Fruit fly (Drosophila melanogaster) whole organism, embryonic: ENCODE measurements around the gene CG12024.
A peak's percentile ranks its signal among the peaks of the same experiment; 100 is the strongest.

Experiments
- CG10209 ChIP-seq: fragments of 200-800 bp; sonication (Bioruptor generic); optimal IDR thresholded peaks from 3 replicates; lab custom pipeline; 2017; ENCODE audit warnings: missing biosample characterization, mild to moderate bottlenecking, missing genetic modification characterization, missing genetic modification reagents
- CG11456 ChIP-seq: fragments of 200-800 bp; sonication (Bioruptor generic); IDR thresholded peaks from 3 replicates; pipeline ENCODE4 v1.3.6; 2022; ENCODE audit warnings: missing biosample characterization, missing genetic modification characterization
- CG11695 ChIP-seq: fragments of 200-800 bp; sonication (Bioruptor generic); IDR thresholded peaks from 3 replicates; pipeline ENCODE4 v1.3.6; 2022; ENCODE audit warnings: missing biosample characterization, missing genetic modification characterization
- CG12299 ChIP-seq: fragments of 200-800 bp; sonication (Bioruptor generic); optimal IDR thresholded peaks from 2 replicates; lab custom pipeline; 2018; ENCODE audit warnings: missing biosample characterization, mild to moderate bottlenecking, missing genetic modification characterization
- CG13287 ChIP-seq: fragments of 200-800 bp; sonication (Bioruptor generic); IDR thresholded peaks from 2 replicates; pipeline ENCODE4 v1.3.6; 2022; ENCODE audit warnings: missing biosample characterization, missing genetic modification characterization; ENCODE audit not compliant: partially characterized antibody
- CG14014 ChIP-seq: fragments of 200-800 bp; sonication (Bioruptor generic); IDR thresholded peaks from 2 replicates; pipeline ENCODE4 v1.3.6; 2022; ENCODE audit warnings: missing biosample characterization, missing genetic modification characterization
- CG14710 ChIP-seq: fragments of 200-800 bp; sonication (Bioruptor generic); optimal IDR thresholded peaks from 3 replicates; lab custom pipeline; 2019; ENCODE audit warnings: missing biosample characterization, mild to moderate bottlenecking, missing genetic modification characterization, moderate library complexity
- CG15696 ChIP-seq: fragments of 200-800 bp; sonication (Bioruptor generic); optimal IDR thresholded peaks from 2 replicates; lab custom pipeline; 2019; ENCODE audit warnings: missing biosample characterization, mild to moderate bottlenecking, missing genetic modification characterization, moderate library complexity
- CG17186 ChIP-seq: fragments of 200-800 bp; sonication (Bioruptor generic); optimal IDR thresholded peaks from 3 replicates; lab custom pipeline; 2017; ENCODE audit warnings: missing biosample characterization, missing genetic modification reagents, missing genetic modification characterization
- CG18476 ChIP-seq: fragments of 200-800 bp; sonication (Bioruptor generic); optimal IDR thresholded peaks from 2 replicates; lab custom pipeline; 2016; ENCODE audit warnings: missing biosample characterization, mild to moderate bottlenecking, missing genetic modification characterization
- CG2202 ChIP-seq: fragments of 200-800 bp; sonication (Bioruptor generic); optimal IDR thresholded peaks from 2 replicates; lab custom pipeline; 2018; ENCODE audit warnings: missing biosample characterization, mild to moderate bottlenecking, missing genetic modification characterization
- CG33557 ChIP-seq: fragments of 200-800 bp; sonication (Bioruptor generic); optimal IDR thresholded peaks from 2 replicates; lab custom pipeline; 2019; ENCODE audit warnings: missing biosample characterization, mild to moderate bottlenecking, missing genetic modification characterization, moderate library complexity
- CG34376 ChIP-seq: fragments of 200-800 bp; sonication (Bioruptor generic); optimal IDR thresholded peaks from 2 replicates; lab custom pipeline; 2018; ENCODE audit warnings: missing biosample characterization, mild to moderate bottlenecking, missing genetic modification characterization
- CG6175 ChIP-seq: fragments of 200-800 bp; sonication (Bioruptor generic); IDR thresholded peaks from 3 replicates; pipeline ENCODE4 v1.3.6; 2022; ENCODE audit warnings: missing biosample characterization, missing genetic modification characterization
- CG7987 ChIP-seq: fragments of 200-800 bp; sonication (Bioruptor generic); optimal IDR thresholded peaks from 2 replicates; lab custom pipeline; 2018; ENCODE audit warnings: missing biosample characterization, mild to moderate bottlenecking, missing genetic modification characterization, moderate library complexity
- CG8765 ChIP-seq: fragments of 200-800 bp; sonication (Bioruptor generic); IDR thresholded peaks from 2 replicates; pipeline ENCODE4 v1.3.6; 2022; ENCODE audit warnings: missing biosample characterization, missing genetic modification characterization
- CG8924 ChIP-seq: fragments of 200-800 bp; optimal IDR thresholded peaks from 3 replicates; lab custom pipeline; 2019; ENCODE audit warnings: missing biosample characterization, mild to moderate bottlenecking, missing genetic modification characterization, moderate library complexity
- CHES-1-like ChIP-seq: fragments of 200-800 bp; sonication (Bioruptor generic); optimal IDR thresholded peaks from 2 replicates; lab custom pipeline; 2016; ENCODE audit warnings: missing biosample characterization, missing genetic modification characterization
- CoRest ChIP-seq: fragments of 200-800 bp; sonication (Bioruptor generic); optimal IDR thresholded peaks from 3 replicates; lab custom pipeline; 2018; ENCODE audit warnings: missing biosample characterization, mild to moderate bottlenecking, missing genetic modification characterization, moderate library complexity
- Deaf1 ChIP-seq: fragments of 200-800 bp; optimal IDR thresholded peaks from 3 replicates; lab custom pipeline; 2019; ENCODE audit warnings: missing biosample characterization, mild to moderate bottlenecking, missing genetic modification characterization, moderate library complexity
- Dek ChIP-seq: fragments of 200-800 bp; sonication (Bioruptor generic); optimal IDR thresholded peaks from 3 replicates; lab custom pipeline; 2019; ENCODE audit warnings: missing biosample characterization, mild to moderate bottlenecking, missing genetic modification characterization, moderate library complexity
- Dfd ChIP-seq, 2 experiments: fragments of >200 bp; optimal IDR thresholded peaks; 2 replicates each; lab custom pipeline; 2017; ENCODE audit warnings: missing biosample characterization in 2 of 2, missing genetic modification characterization in 2 of 2
- Dll ChIP-seq: fragments of 200-800 bp; sonication (Bioruptor generic); IDR thresholded peaks from 4 replicates; pipeline ENCODE4 v1.3.6; 2022; ENCODE audit warnings: missing biosample characterization, missing genetic modification characterization; ENCODE audit not compliant: partially characterized antibody
- Gug ChIP-seq: fragments of 200-800 bp; sonication (Bioruptor generic); IDR thresholded peaks from 4 replicates; pipeline ENCODE4 v1.3.6; 2022; ENCODE audit warnings: missing biosample characterization, missing genetic modification characterization
- HmgZ ChIP-seq: fragments of 200-800 bp; sonication (Bioruptor generic); optimal IDR thresholded peaks from 2 replicates; lab custom pipeline; 2018; ENCODE audit warnings: missing biosample characterization, mild to moderate bottlenecking, missing genetic modification characterization
- Kr ChIP-seq: fragments of 200-800 bp; sonication (Bioruptor generic); optimal IDR thresholded peaks from 2 replicates; lab custom pipeline; 2017; ENCODE audit warnings: missing biosample characterization, mild to moderate bottlenecking, missing genetic modification characterization
- Mad ChIP-seq: fragments of 200-800 bp; sonication (Bioruptor generic); optimal IDR thresholded peaks from 2 replicates; lab custom pipeline; 2016; ENCODE audit warnings: missing biosample characterization, missing genetic modification characterization
- Med ChIP-seq: fragments of 200-800 bp; sonication (Bioruptor generic); peaks from one replicate; lab custom pipeline; 2016; ENCODE audit warnings: missing biosample characterization, missing genetic modification characterization, mild to moderate bottlenecking, inconsistent platforms, moderate library complexity
- NK7.1 ChIP-seq: fragments of 200-800 bp; sonication (Bioruptor generic); optimal IDR thresholded peaks from 3 replicates; lab custom pipeline; 2016; ENCODE audit warnings: missing biosample characterization, missing genetic modification characterization
- Nf-YC ChIP-seq: fragments of 200-800 bp; optimal IDR thresholded peaks from 3 replicates; lab custom pipeline; 2019; ENCODE audit warnings: missing biosample characterization, mild to moderate bottlenecking, missing genetic modification characterization, moderate library complexity
- Rfx ChIP-seq: fragments of 200-800 bp; sonication (Bioruptor generic); IDR thresholded peaks from 2 replicates; pipeline ENCODE4 v1.3.6; 2022; ENCODE audit warnings: missing biosample characterization, missing genetic modification characterization
- Sry-δ ChIP-seq: fragments of 200-800 bp; sonication (Bioruptor generic); optimal IDR thresholded peaks from 2 replicates; lab custom pipeline; 2016; ENCODE audit warnings: missing biosample characterization, missing genetic modification characterization
- Trl ChIP-seq, 3 experiments: fragments of >200 bp in 2 of 3; fragments of 200-800 bp in 1 of 3; sonication (Bioruptor generic) in 1 of 3; optimal IDR thresholded peaks; 2 replicates in 1 of 3; 3 replicates in 2 of 3; lab custom pipeline; 2016 to 2017; ENCODE audit warnings: missing biosample characterization in 1 of 3, missing genetic modification characterization in 1 of 3
- bab2 ChIP-seq: fragments of 200-800 bp; sonication (Bioruptor generic); optimal IDR thresholded peaks from 2 replicates; lab custom pipeline; 2016; ENCODE audit warnings: missing biosample characterization, missing genetic modification characterization
- bowl ChIP-seq: fragments of 200-800 bp; sonication (Bioruptor generic); IDR thresholded peaks from 2 replicates; pipeline ENCODE4 v1.3.6; 2022; ENCODE audit warnings: missing biosample characterization, missing genetic modification characterization
- dysf ChIP-seq: fragments of 200-800 bp; sonication (Bioruptor generic); IDR thresholded peaks from 3 replicates; pipeline ENCODE4 v1.3.6; 2022; ENCODE audit warnings: missing biosample characterization, missing genetic modification characterization
- ewg ChIP-seq: fragments of 200-800 bp; sonication (Bioruptor generic); optimal IDR thresholded peaks from 3 replicates; lab custom pipeline; 2017; ENCODE audit warnings: mild to moderate bottlenecking, missing biosample characterization, missing genetic modification reagents, missing genetic modification characterization
- gce ChIP-seq: fragments of 200-800 bp; sonication (Bioruptor generic); IDR thresholded peaks from 3 replicates; pipeline ENCODE4 v1.3.6; 2022; ENCODE audit warnings: missing biosample characterization, missing genetic modification characterization
- gcm ChIP-seq: fragments of 200-800 bp; sonication (Bioruptor generic); optimal IDR thresholded peaks from 2 replicates; lab custom pipeline; 2019; ENCODE audit warnings: missing biosample characterization, mild to moderate bottlenecking, missing genetic modification characterization, moderate library complexity
- gfzf ChIP-seq: fragments of 200-800 bp; sonication (Bioruptor generic); optimal IDR thresholded peaks from 2 replicates; lab custom pipeline; 2016; ENCODE audit warnings: missing biosample characterization, mild to moderate bottlenecking, missing genetic modification characterization, moderate library complexity
- gsb-n ChIP-seq: fragments of 200-800 bp; sonication (Bioruptor generic); optimal IDR thresholded peaks from 3 replicates; lab custom pipeline; 2018; ENCODE audit warnings: missing biosample characterization, mild to moderate bottlenecking, missing genetic modification characterization
- gt ChIP-seq: fragments of 200-800 bp; sonication (Bioruptor generic); IDR thresholded peaks from 2 replicates; pipeline ENCODE4 v1.3.6; 2022; ENCODE audit warnings: missing biosample characterization, missing genetic modification characterization
- h ChIP-seq: fragments of >200 bp; optimal IDR thresholded peaks from 2 replicates; lab custom pipeline; 2017
- insv ChIP-seq, 2 experiments: fragments of 200-800 bp; sonication (Bioruptor generic); optimal IDR thresholded peaks; 3 replicates each; lab custom pipeline; 2016 to 2018; ENCODE audit warnings: missing biosample characterization in 2 of 2, missing genetic modification characterization in 2 of 2
- kni ChIP-seq: fragments of 200-800 bp; sonication (Bioruptor generic); optimal IDR thresholded peaks from 3 replicates; lab custom pipeline; 2017; ENCODE audit warnings: mild to moderate bottlenecking, missing biosample characterization, missing genetic modification reagents, missing genetic modification characterization
- knrl ChIP-seq: fragments of 200-800 bp; sonication (Bioruptor generic); IDR thresholded peaks from 3 replicates; pipeline ENCODE4 v1.3.6; 2022; ENCODE audit warnings: missing biosample characterization, missing genetic modification characterization; ENCODE audit not compliant: partially characterized antibody
- maf-S ChIP-seq: fragments of 200-800 bp; sonication (Bioruptor generic); optimal IDR thresholded peaks from 2 replicates; lab custom pipeline; 2016; ENCODE audit warnings: missing biosample characterization, missing genetic modification characterization
- pzg ChIP-seq: fragments of 200-800 bp; sonication (Bioruptor generic); optimal IDR thresholded peaks from 3 replicates; lab custom pipeline; 2018; ENCODE audit warnings: missing biosample characterization, mild to moderate bottlenecking, missing genetic modification characterization, moderate library complexity
- tio ChIP-seq: fragments of 200-800 bp; sonication (Bioruptor generic); optimal IDR thresholded peaks from 2 replicates; lab custom pipeline; 2017; ENCODE audit warnings: missing biosample characterization, missing genetic modification characterization, inconsistent platforms
- usp ChIP-seq: fragments of >200 bp; optimal IDR thresholded peaks from 2 replicates; lab custom pipeline; 2017; ENCODE audit warnings: missing biosample characterization, missing genetic modification characterization

Gene CG12024

DNA sequence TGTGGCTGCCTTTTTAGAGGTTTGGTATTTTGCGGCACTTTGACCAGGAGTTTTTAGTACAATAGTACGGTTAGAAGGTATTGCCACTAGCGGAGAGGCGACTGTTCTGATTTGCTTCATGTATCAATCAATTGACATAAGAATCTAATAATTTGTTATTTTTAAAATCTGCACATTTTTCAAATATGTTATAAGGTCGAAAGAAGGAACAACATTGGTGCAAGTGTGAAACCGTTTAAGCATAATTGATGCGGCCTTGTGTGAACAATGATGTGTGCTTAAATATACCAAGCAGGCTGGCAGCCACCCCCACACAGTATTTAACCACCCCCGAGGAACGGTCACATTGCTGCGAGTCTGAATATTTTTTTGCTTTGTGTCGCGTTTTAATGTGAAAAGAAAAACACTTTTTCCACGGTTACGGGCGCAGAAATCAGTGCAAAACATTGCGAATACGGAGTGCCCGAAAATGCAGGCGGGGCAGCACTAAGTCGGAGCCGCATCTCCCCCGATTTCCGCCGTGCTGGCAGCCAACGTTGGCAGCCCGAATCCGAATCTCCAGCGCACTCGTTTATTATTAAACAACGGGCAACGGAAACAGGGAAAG lies 8.3 kb downstream of the CG12024 start, which contains the start of the genes HBS1 and CG12025 (continued):
- TF ChIP-seq Mad (peak; percentile 34), h (lab: Kevin White, UChicago) (no peak), Rfx (GFP tag; lab: Robert Waterston, UW) (peak; percentile 71), gt (no peak), Trl (optimal IDR thresholded peaks at IDR 0.05; lab: Kevin White, UChicago) (no peak), Trl (GFP tag; optimal IDR thresholded peaks at IDR 0.05; lab: Kevin White, UChicago) (peak; percentile 47), gsb-n (tag; lab: Kevin White, UChicago) (no peak), CG8765 (GFP tag; lab: Robert Waterston, UW) (no peak), usp (GFP tag; lab: Kevin White, UChicago) (no peak), bowl (GFP tag; lab: Robert Waterston, UW) (no peak), CG18476 (GFP tag; lab: Kevin White, UChicago) (peak; percentile 16), HmgZ (tag; lab: Kevin White, UChicago) (peak; percentile 71), NK7.1 (GFP tag; lab: Kevin White, UChicago) (no peak), CoRest (tag; lab: Kevin White, UChicago) (peak; percentile 73), Dfd (GFP tag; optimal IDR thresholded peaks at IDR 0.05; lab: Kevin White, UChicago) (peak in 1 of 2 experiments; percentile 6), CG7987 (no peak), gce (GFP tag; lab: Robert Waterston, UW) (no peak), CG11456 (GFP tag; lab: Robert Waterston, UW) (peak; percentile 52; the same call in 1 of the 3 replicates), dysf (GFP tag; lab: Robert Waterston, UW) (peak; percentile 75), CG12299 (tag; lab: Kevin White, UChicago) (no peak), CG11695 (GFP tag; lab: Robert Waterston, UW) (no peak), CG10209 (GFP tag; lab: Kevin White, UChicago) (no peak), insv (GFP tag; optimal IDR thresholded peaks at IDR 0.05; lab: Kevin White, UChicago) (no peak), Deaf1 (tag; lab: Kevin White, UChicago) (peak; percentile 32), Dll (no peak), CG13287 (GFP tag; lab: Robert Waterston, UW) (no peak; the same call in 1 of the 2 replicates), kni (GFP tag; lab: Kevin White, UChicago) (no peak), CG8924 (peak; percentile 56), gfzf (GFP tag; lab: Kevin White, UChicago) (peak; percentile 96), gcm (GFP tag; lab: Kevin White, UChicago) (peak; percentile 40), CG17186 (GFP tag; lab: Kevin White, UChicago) (peak; percentile 64), Med (GFP tag; lab: Kevin White, UChicago) (peak; percentile 88), maf-S (GFP tag; lab: Kevin White, UChicago) (no peak), bab2 (peak; percentile 56), CG6175 (GFP tag; lab: Robert Waterston, UW) (no peak), pzg (peak; percentile 87), knrl (GFP tag; lab: Robert Waterston, UW) (peak; percentile 27; the same call in 1 of the 3 replicates), CG14014 (GFP tag; lab: Robert Waterston, UW) (peak; percentile 68), Dek (tag; lab: Kevin White, UChicago) (peak; percentile 34), CG15696 (peak; percentile 76), ewg (GFP tag; lab: Kevin White, UChicago) (peak; percentile 66), tio (GFP tag; lab: Kevin White, UChicago) (no peak), Gug (GFP tag; lab: Robert Waterston, UW) (peak; percentile 56; the same call in 1 of the 4 replicates), Sry-δ (GFP tag; lab: Kevin White, UChicago) (peak; percentile 63), CG34376 (GFP tag; lab: Kevin White, UChicago) (no peak), CHES-1-like (GFP tag; lab: Kevin White, UChicago) (peak; percentile 65), Nf-YC (tag; lab: Kevin White, UChicago) (peak; percentile 52), CG14710 (tag; lab: Kevin White, UChicago) (peak; percentile 85), CG33557 (GFP tag; lab: Kevin White, UChicago) (no peak), CG2202 (peak; percentile 6), Kr (GFP tag; lab: Kevin White, UChicago) (no peak)
